Worm (Caenorhabditis elegans): Measurements from ENCODE around the gene apy-1.

ce11 chrX:7575939-7576338, 6.4 kb upstream of the apy-1 start:
- TF ChIP-seq skn-1 (tag; optimal IDR thresholded peaks at IDR 0.05) (no peak), lir-3 (tag; optimal IDR thresholded peaks at IDR 0.05) (no peak), Y5F2A.4 (GFP tag; optimal IDR thresholded peaks at IDR 0.05) (no peak), snpc-4 (tag; optimal IDR thresholded peaks at IDR 0.05) (no peak), snpc-1.2 (GFP tag; IDR thresholded peaks at IDR 0.05) (no peak), lin-13 (GFP tag; optimal IDR thresholded peaks at IDR 0.05) (no peak), nhr-76 (tag; optimal IDR thresholded peaks at IDR 0.05) (no peak), nhr-10 (tag; optimal IDR thresholded peaks at IDR 0.05) (no peak), unc-62 (GFP tag; optimal IDR thresholded peaks at IDR 0.05 in 1 of 2) (peak in 1 of 2 experiments; percentile 98), unc-62 (tag; optimal IDR thresholded peaks at IDR 0.05) (no peak)

Data from whole organism, L4 larva.